Fruit fly (Drosophila melanogaster): ENCODE results near the gene CG8010.

DNA sequence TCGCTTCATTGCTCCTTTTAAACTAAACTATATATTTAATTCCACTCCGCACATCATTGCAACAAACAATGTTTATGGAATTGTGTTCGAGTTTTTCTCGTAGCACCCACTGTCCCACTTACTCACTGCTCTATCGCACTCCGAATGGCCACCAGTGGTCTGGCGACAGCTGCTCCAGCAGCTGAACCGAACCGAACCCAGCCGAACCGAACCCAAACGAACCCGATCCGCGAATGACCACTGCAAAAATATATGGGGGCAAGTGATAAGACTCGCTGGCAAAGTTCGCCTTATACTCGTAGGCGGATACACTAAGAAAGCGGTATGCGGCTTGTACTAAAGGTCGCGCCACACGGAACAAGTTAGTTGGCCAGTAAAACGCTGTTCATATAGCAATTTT, 36.5 kb upstream of the CG8010 start:
- TF ChIP-seq CG18599 (GFP tag; optimal IDR thresholded peaks at IDR 0.05) (no peak), HHEX (GFP tag; optimal IDR thresholded peaks at IDR 0.05) (no peak), CG17328 (GFP tag; IDR thresholded peaks at IDR 0.05) (no peak)
